Comparison of ENCODE assay signal across 3 fruit fly cellular contexts in genomic region chr3L:21348983-21349432, dm6.
TF ChIP-seq lines count a peak whose summit lies in the region.

TSS of gene ebd2 (minus strand) at chr3L:21349288.

TF ChIP-seq in whole organism, embryonic, 481 proteins besides CTCF, POLR2A, EP300 and RAD21 (continued from another document and continues in another):
- no peak for TF ChIP-seq disco-r (GFP tag; optimal IDR thresholded peaks at IDR 0.05; lab: Kevin White, UChicago)
- no peak for TF ChIP-seq CG3726 (GFP tag; IDR thresholded peaks at IDR 0.05; lab: Robert Waterston, UW)
- TF ChIP-seq CG1529 (GFP tag; optimal IDR thresholded peaks at IDR 0.05; lab: Kevin White, UChicago): no peak
- no peak for TF ChIP-seq CG13424 (tag; optimal IDR thresholded peaks at IDR 0.05; lab: Kevin White, UChicago)
- TF ChIP-seq sug (tag; optimal IDR thresholded peaks at IDR 0.05; lab: Kevin White, UChicago): peak; percentile 69
- no peak for TF ChIP-seq Ets97D (GFP tag; optimal IDR thresholded peaks at IDR 0.05; lab: Kevin White, UChicago)
- TF ChIP-seq sna (GFP tag; IDR thresholded peaks at IDR 0.05; lab: Robert Waterston, UW; ENCODE audit: partially characterized antibody): no peak
- peak; percentile 7 for TF ChIP-seq Side (GFP tag; optimal IDR thresholded peaks at IDR 0.05; lab: Kevin White, UChicago)
- no peak for TF ChIP-seq CG4328 (GFP tag; optimal IDR thresholded peaks at IDR 0.05; lab: Kevin White, UChicago)
- no peak for TF ChIP-seq cato (GFP tag; optimal IDR thresholded peaks at IDR 0.05; lab: Kevin White, UChicago; ENCODE audit: borderline replicate concordance)
- no peak for TF ChIP-seq tin (GFP tag; optimal IDR thresholded peaks at IDR 0.05; lab: Kevin White, UChicago)
- peak; percentile 11 for TF ChIP-seq dm (GFP tag; optimal IDR thresholded peaks at IDR 0.05; lab: Kevin White, UChicago)
- TF ChIP-seq mam (GFP tag; optimal IDR thresholded peaks at IDR 0.05; lab: Kevin White, UChicago): no peak
- TF ChIP-seq CG16815 (GFP tag; optimal IDR thresholded peaks at IDR 0.05; lab: Kevin White, UChicago): no peak
- TF ChIP-seq eyg (GFP tag; optimal IDR thresholded peaks at IDR 0.05; lab: Kevin White, UChicago): no peak
- no peak for TF ChIP-seq Rx (GFP tag; IDR thresholded peaks at IDR 0.05; lab: Robert Waterston, UW)
- no peak for TF ChIP-seq hbn (GFP tag; IDR thresholded peaks at IDR 0.05; lab: Robert Waterston, UW; ENCODE audit: partially characterized antibody)
- no peak for TF ChIP-seq CG34224 (GFP tag; IDR thresholded peaks at IDR 0.05; lab: Robert Waterston, UW; ENCODE audit: partially characterized antibody)
- TF ChIP-seq CG17568 (GFP tag; optimal IDR thresholded peaks at IDR 0.05; lab: Kevin White, UChicago): peak; percentile 44
- TF ChIP-seq kni (GFP tag; optimal IDR thresholded peaks at IDR 0.05; lab: Kevin White, UChicago): peak; percentile 72
- peak in 1 of 2 experiments; percentile 48 for TF ChIP-seq Hr78 (GFP tag; optimal IDR thresholded peaks at IDR 0.05; lab: Kevin White, UChicago)
- no peak; the same call in 1 of the 2 replicates for TF ChIP-seq bowl (GFP tag; IDR thresholded peaks at IDR 0.05; lab: Robert Waterston, UW)
- TF ChIP-seq CG34376 (GFP tag; optimal IDR thresholded peaks at IDR 0.05; lab: Kevin White, UChicago): peak; percentile 68
- TF ChIP-seq Hmx (GFP tag; optimal IDR thresholded peaks at IDR 0.05; lab: Kevin White, UChicago): no peak
- no peak for TF ChIP-seq CG18619 (GFP tag; optimal IDR thresholded peaks at IDR 0.05; lab: Kevin White, UChicago)
- no peak for TF ChIP-seq kah (GFP tag; optimal IDR thresholded peaks at IDR 0.05; lab: Kevin White, UChicago)
- TF ChIP-seq Sox102F (GFP tag; optimal IDR thresholded peaks at IDR 0.05; lab: Kevin White, UChicago): no peak
- TF ChIP-seq cas (GFP tag; IDR thresholded peaks at IDR 0.05; lab: Robert Waterston, UW): no peak
- TF ChIP-seq chm (GFP tag; IDR thresholded peaks at IDR 0.05; lab: Robert Waterston, UW): no peak
- no peak for TF ChIP-seq CG17802 (tag; optimal IDR thresholded peaks at IDR 0.05; lab: Kevin White, UChicago)
- peak; percentile 17 for TF ChIP-seq CG8290 (GFP tag; optimal IDR thresholded peaks at IDR 0.05; lab: Kevin White, UChicago)
- TF ChIP-seq CG8290 (tag; optimal IDR thresholded peaks at IDR 0.05; lab: Kevin White, UChicago): no peak
- no peak for TF ChIP-seq HHEX (GFP tag; optimal IDR thresholded peaks at IDR 0.05; lab: Kevin White, UChicago)
- TF ChIP-seq CG32767 (GFP tag; IDR thresholded peaks at IDR 0.05; lab: Robert Waterston, UW): no peak
- TF ChIP-seq ssp (GFP tag; IDR thresholded peaks at IDR 0.05; lab: Robert Waterston, UW): no peak
- no peak for TF ChIP-seq peb (GFP tag; IDR thresholded peaks at IDR 0.05; lab: Robert Waterston, UW)
- no peak for TF ChIP-seq ab (GFP tag; optimal IDR thresholded peaks at IDR 0.05; lab: Kevin White, UChicago)
- TF ChIP-seq CG10565 (GFP tag; optimal IDR thresholded peaks at IDR 0.05; lab: Kevin White, UChicago): no peak
- no peak for TF ChIP-seq tap (tag; optimal IDR thresholded peaks at IDR 0.05; lab: Kevin White, UChicago)
- no peak for TF ChIP-seq Eip74EF (GFP tag; optimal IDR thresholded peaks at IDR 0.05; lab: Kevin White, UChicago)
- no peak for TF ChIP-seq CG30403 (GFP tag; optimal IDR thresholded peaks at IDR 0.05; lab: Kevin White, UChicago)
- TF ChIP-seq CG32772 (GFP tag; IDR thresholded peaks at IDR 0.05; lab: Robert Waterston, UW): no peak
- peak; percentile 21 for TF ChIP-seq CG13296 (GFP tag; optimal IDR thresholded peaks at IDR 0.05; lab: Kevin White, UChicago)
- peak; percentile 67 for TF ChIP-seq CG18599 (GFP tag; optimal IDR thresholded peaks at IDR 0.05; lab: Kevin White, UChicago)
- TF ChIP-seq sim (GFP tag; IDR thresholded peaks at IDR 0.05; lab: Robert Waterston, UW): no peak

TF ChIP-seq in whole organism, prepupa, 60 proteins besides CTCF, POLR2A, EP300 and RAD21 (continued from another document):
- TF ChIP-seq lz (GFP tag; optimal IDR thresholded peaks at IDR 0.05; lab: Kevin White, UChicago): no peak
- TF ChIP-seq svp (GFP tag; lab: Kevin White, UChicago): no peak
- no peak for TF ChIP-seq spab (GFP tag; optimal IDR thresholded peaks at IDR 0.05; lab: Kevin White, UChicago)
- TF ChIP-seq fd85E (GFP tag; optimal IDR thresholded peaks at IDR 0.05; lab: Kevin White, UChicago): no peak
- no peak for TF ChIP-seq achi (GFP tag; optimal IDR thresholded peaks at IDR 0.05; lab: Kevin White, UChicago)
- TF ChIP-seq acj6 (GFP tag; optimal IDR thresholded peaks at IDR 0.05; lab: Kevin White, UChicago): no peak
- TF ChIP-seq dac (GFP tag; optimal IDR thresholded peaks at IDR 0.05; lab: Kevin White, UChicago): no peak
- TF ChIP-seq CG16779 (tag; optimal IDR thresholded peaks at IDR 0.05; lab: Kevin White, UChicago): no peak
- TF ChIP-seq CG15336 (GFP tag; IDR thresholded peaks at IDR 0.05; lab: Robert Waterston, UW): 0 out of 2 replicates have a peak, but pooled peaks have one; percentile 11
- no peak for TF ChIP-seq Eip93F (GFP tag; optimal IDR thresholded peaks at IDR 0.05; lab: Kevin White, UChicago)
- TF ChIP-seq CG8119 (GFP tag; IDR thresholded peaks at IDR 0.05; lab: Robert Waterston, UW): no peak
- no peak for TF ChIP-seq Hr38 (GFP tag; optimal IDR thresholded peaks at IDR 0.05; lab: Kevin White, UChicago)
- peak; percentile 76 for TF ChIP-seq vri (GFP tag; optimal IDR thresholded peaks at IDR 0.05; lab: Kevin White, UChicago)
- TF ChIP-seq dsx (GFP tag; optimal IDR thresholded peaks at IDR 0.05; lab: Kevin White, UChicago; ENCODE audit: poor library complexity, severe bottlenecking): no peak
- TF ChIP-seq CG10669 (GFP tag; optimal IDR thresholded peaks at IDR 0.05; lab: Kevin White, UChicago): no peak
- no peak for TF ChIP-seq Hr4 (GFP tag; optimal IDR thresholded peaks at IDR 0.05; lab: Kevin White, UChicago)
- 0 out of 3 replicates have a peak, but pooled peaks have one; percentile 18 for TF ChIP-seq CG6163 (GFP tag; IDR thresholded peaks at IDR 0.05; lab: Robert Waterston, UW)
- no peak for TF ChIP-seq topi (GFP tag; optimal IDR thresholded peaks at IDR 0.05; lab: Kevin White, UChicago)
- TF ChIP-seq CG3032 (tag; optimal IDR thresholded peaks at IDR 0.05; lab: Kevin White, UChicago): no peak
- no peak for TF ChIP-seq CG11294 (GFP tag; IDR thresholded peaks at IDR 0.05; lab: Robert Waterston, UW)
- no peak for TF ChIP-seq CG11762 (GFP tag; optimal IDR thresholded peaks at IDR 0.05; lab: Kevin White, UChicago; ENCODE audit: insufficient read depth)
- no peak for TF ChIP-seq Sox14 (GFP tag; optimal IDR thresholded peaks at IDR 0.05; lab: Kevin White, UChicago)
- peak; percentile 13 for TF ChIP-seq CG9139 (GFP tag; optimal IDR thresholded peaks at IDR 0.05; lab: Kevin White, UChicago)
- TF ChIP-seq CG10631 (GFP tag; optimal IDR thresholded peaks at IDR 0.05; lab: Kevin White, UChicago): no peak
- no peak for TF ChIP-seq CG11902 (GFP tag; optimal IDR thresholded peaks at IDR 0.05; lab: Kevin White, UChicago)
- TF ChIP-seq CG31627 (GFP tag; optimal IDR thresholded peaks at IDR 0.05; lab: Kevin White, UChicago): no peak
- peak; percentile 91 for TF ChIP-seq fkh (GFP tag; optimal IDR thresholded peaks at IDR 0.05; lab: Kevin White, UChicago)
- TF ChIP-seq CG32006 (GFP tag; optimal IDR thresholded peaks at IDR 0.05; lab: Kevin White, UChicago): no peak
- no peak for TF ChIP-seq esn (GFP tag; optimal IDR thresholded peaks at IDR 0.05; lab: Kevin White, UChicago)
- TF ChIP-seq ss (GFP tag; optimal IDR thresholded peaks at IDR 0.05; lab: Kevin White, UChicago): peak in 1 of 2 experiments; percentile 33
- TF ChIP-seq CG6808 (GFP tag; optimal IDR thresholded peaks at IDR 0.05; lab: Kevin White, UChicago): no peak
- TF ChIP-seq CG8632 (GFP tag; optimal IDR thresholded peaks at IDR 0.05; lab: Kevin White, UChicago): no peak
- no peak for TF ChIP-seq Ets21C (GFP tag; optimal IDR thresholded peaks at IDR 0.05; lab: Kevin White, UChicago)
- TF ChIP-seq Sox15 (GFP tag; optimal IDR thresholded peaks at IDR 0.05; lab: Kevin White, UChicago): no peak
- no peak for TF ChIP-seq Eip75B (GFP tag; optimal IDR thresholded peaks at IDR 0.05; lab: Kevin White, UChicago)
- TF ChIP-seq pdm3 (GFP tag; optimal IDR thresholded peaks at IDR 0.05; lab: Kevin White, UChicago): no peak

TF ChIP-seq in whole organism, wandering third instar larva, 38 proteins besides CTCF, POLR2A, EP300 and RAD21 (continued from another document):
- TF ChIP-seq dl (GFP tag; optimal IDR thresholded peaks at IDR 0.05; lab: Kevin White, UChicago; ENCODE audit: insufficient read depth in 1 of 2, partially characterized antibody in 2 of 2): no peak
- no peak for TF ChIP-seq sage (GFP tag; optimal IDR thresholded peaks at IDR 0.05; lab: Kevin White, UChicago)
- no peak for TF ChIP-seq Myc (optimal IDR thresholded peaks at IDR 0.05; lab: Kevin White, UChicago)
- TF ChIP-seq CG9705 (GFP tag; optimal IDR thresholded peaks at IDR 0.05; lab: Kevin White, UChicago): no peak
- no peak for TF ChIP-seq dsf (GFP tag; optimal IDR thresholded peaks at IDR 0.05; lab: Kevin White, UChicago; ENCODE audit: borderline replicate concordance)
